Fruit fly (Drosophila melanogaster): ENCODE results near the gene CG42394.

- TF ChIP-seq pan (optimal IDR thresholded peaks at IDR 0.05), result no peak
- TF ChIP-seq psq (optimal IDR thresholded peaks at IDR 0.05), result no peak
- no peak for TF ChIP-seq CG8478 (optimal IDR thresholded peaks at IDR 0.05)
These were observed 43.7 kb downstream of the CG42394 start, which contains the start of gene CG6621 for dm6 chr3R:10893327-10893726.

Data from whole organism.